Worm (Caenorhabditis elegans): ENCODE measurements around the gene rab-28.

- no peak for TF ChIP-seq ama-1 (optimal IDR thresholded peaks at IDR 0.05)
- no peak for TF ChIP-seq hmg-4 (GFP tag; optimal IDR thresholded peaks at IDR 0.05)
- TF ChIP-seq flt-1 (GFP tag; IDR thresholded peaks at IDR 0.05) = no peak
- no peak for TF ChIP-seq pes-1 (GFP tag; IDR thresholded peaks at IDR 0.05)
- TF ChIP-seq tbx-37 (GFP tag; conservative IDR thresholded peaks at IDR 0.05) = no peak
- TF ChIP-seq hnd-1 (tag; optimal IDR thresholded peaks at IDR 0.05) = no peak
These were observed 17.9 kb upstream of the rab-28 start, which contains the start of gene col-120 for ce11 chrIV:9261687-9262086.
